Fruit fly (Drosophila melanogaster): ENCODE measurements around the gene Cep97.

DNA sequence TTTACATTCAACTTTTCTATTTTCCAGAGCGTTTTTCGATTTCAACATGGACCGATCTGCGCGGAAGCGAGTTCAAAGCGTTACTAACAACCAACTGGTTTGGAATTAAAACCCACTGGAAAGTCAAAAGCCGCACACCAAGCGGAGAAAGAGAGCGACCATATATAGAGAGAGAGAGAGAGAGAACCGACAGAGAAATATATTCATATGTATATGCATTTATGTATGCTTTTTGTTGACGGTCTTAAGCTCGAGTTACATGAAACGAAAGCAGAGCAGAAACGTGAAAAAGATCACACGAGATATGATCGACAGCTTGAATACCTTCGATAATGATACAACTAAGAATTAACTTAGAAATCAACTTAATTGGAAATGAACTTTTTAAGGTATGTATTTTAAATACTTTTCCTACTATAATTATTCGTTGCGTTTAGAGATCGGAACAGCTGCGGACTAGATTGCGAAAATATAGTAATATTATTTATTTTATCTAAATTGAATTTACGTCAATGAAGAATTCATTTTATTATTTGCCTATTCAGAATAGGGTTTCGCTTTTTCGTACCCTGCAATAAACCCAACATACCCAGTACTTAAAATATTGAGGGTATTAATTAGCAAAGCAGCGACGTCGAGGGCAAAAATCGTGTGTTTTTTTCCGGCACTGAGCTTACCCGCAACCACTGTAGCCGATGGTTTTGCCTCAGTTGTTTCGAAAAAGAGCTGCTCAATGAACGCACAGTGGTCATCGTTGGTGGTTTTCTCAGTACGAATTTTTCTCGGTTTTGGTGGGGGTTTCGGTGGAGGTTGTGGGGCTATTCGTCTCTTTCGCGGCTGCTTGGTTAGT, 21.5 kb downstream of the Cep97 start:
- TF ChIP-seq EcR (GFP tag; optimal IDR thresholded peaks at IDR 0.05) (peak; percentile 43), Pif1B (GFP tag; optimal IDR thresholded peaks at IDR 0.05) (peak; percentile 32), fd96Ca (GFP tag; IDR thresholded peaks at IDR 0.05) (peak; percentile 66), CG13204 (GFP tag; optimal IDR thresholded peaks at IDR 0.05) (peak; percentile 30), CG34367 (tag; optimal IDR thresholded peaks at IDR 0.05) (peak; percentile 51), CG17806 (tag; optimal IDR thresholded peaks at IDR 0.05) (peak; percentile 33), rn (GFP tag; IDR thresholded peaks at IDR 0.05) (no peak), CG4496 (GFP tag; IDR thresholded peaks at IDR 0.05) (peak; percentile 57; the same call in 2 of the 3 replicates), CG10348 (GFP tag; IDR thresholded peaks at IDR 0.05) (peak; percentile 53; the same call in 1 of the 2 replicates), Ets98B (GFP tag; IDR thresholded peaks at IDR 0.05) (peak; percentile 43)
